Worm (Caenorhabditis elegans) whole organism, early embryonic: ENCODE results near the gene sru-37.

Source experiments
- B0310.2 ChIP-seq: sonication (generic microtip); optimal IDR thresholded peaks from 2 replicates; lab custom pipeline; 2016; ENCODE audit warnings: mild to moderate bottlenecking, missing genetic modification characterization, missing compliant biosample characterization
- aly-1 ChIP-seq: sonication (generic microtip); optimal IDR thresholded peaks from 2 replicates; lab custom pipeline; 2016; ENCODE audit warnings: missing genetic modification characterization, missing compliant biosample characterization
- ama-1 ChIP-seq: fragments of 150-350 bp; optimal IDR thresholded peaks from 2 replicates; lab custom pipeline; 2014
- ceh-13 ChIP-seq: fragments of 200-800 bp; sonication (Bioruptor generic); optimal IDR thresholded peaks from 2 replicates; lab custom pipeline; 2018; ENCODE audit warnings: mild to moderate bottlenecking, missing genetic modification characterization, missing compliant biosample characterization
- ceh-36 ChIP-seq: sonication (generic microtip); optimal IDR thresholded peaks from 2 replicates; lab custom pipeline; 2016; ENCODE audit warnings: missing genetic modification characterization, inconsistent platforms, missing compliant biosample characterization
- flt-1 ChIP-seq: fragments of 200-800 bp; sonication (Bioruptor generic); IDR thresholded peaks from 2 replicates; pipeline ENCODE4 v1.3.6; 2022; ENCODE audit warnings: missing genetic modification characterization, missing compliant biosample characterization
- hmbx-1 ChIP-seq: sonication (generic microtip); optimal IDR thresholded peaks from 2 replicates; lab custom pipeline; 2016; ENCODE audit warnings: mild to moderate bottlenecking, missing genetic modification characterization, missing compliant biosample characterization
- hmg-4 ChIP-seq: fragments of 200-800 bp; sonication (Bioruptor generic); optimal IDR thresholded peaks from 2 replicates; lab custom pipeline; 2018; ENCODE audit warnings: mild to moderate bottlenecking, missing genetic modification characterization, missing compliant biosample characterization
- pes-1 ChIP-seq: fragments of 200-800 bp; sonication (Bioruptor generic); IDR thresholded peaks from 2 replicates; pipeline ENCODE4 v1.3.6; 2022; ENCODE audit warnings: missing genetic modification reagents, missing genetic modification characterization, missing compliant biosample characterization
- tbx-37 ChIP-seq: fragments of 200-800 bp; sonication (Bioruptor generic); conservative IDR thresholded peaks from 2 replicates; pipeline ENCODE4 v1.3.6; 2022; ENCODE audit warnings: missing genetic modification reagents, missing genetic modification characterization, missing compliant biosample characterization
- tra-4 ChIP-seq: sonication (generic microtip); optimal IDR thresholded peaks from 2 replicates; lab custom pipeline; 2017; ENCODE audit warnings: missing genetic modification characterization, missing compliant biosample characterization

- TF ChIP-seq ama-1 (lab: Kevin White, UChicago) = no peak
- TF ChIP-seq flt-1 (GFP tag; lab: Robert Waterston, UW) = no peak
- no peak for TF ChIP-seq ceh-13 (GFP tag; lab: Kevin White, UChicago)
- no peak for TF ChIP-seq pes-1 (GFP tag; lab: Robert Waterston, UW)
- no peak for TF ChIP-seq tra-4
- no peak for TF ChIP-seq B0310.2 (tag; lab: Kevin White, UChicago)
- no peak for TF ChIP-seq ceh-36 (tag; lab: Kevin White, UChicago)
- no peak for TF ChIP-seq tbx-37
- no peak for TF ChIP-seq hmg-4 (GFP tag; lab: Kevin White, UChicago)
- TF ChIP-seq hmbx-1 (tag; lab: Kevin White, UChicago) = no peak
- TF ChIP-seq aly-1 (tag; lab: Kevin White, UChicago) = no peak
These were observed 13.9 kb upstream of the sru-37 start, which contains the start of gene lipl-2 for ce11 chrV:9791332-9791731.
